Fruit fly (Drosophila melanogaster) S2 (cell line): ENCODE measurements around the gene regucalcin.
A peak's percentile ranks its signal among the peaks of the same experiment; 100 is the strongest.

Experiments used
- CG8478 ChIP-seq: fragments of >200 bp; optimal IDR thresholded peaks from 2 replicates; lab custom pipeline; 2018
- CTCF ChIP-seq, 2 experiments: fragments of >200 bp; optimal IDR thresholded peaks; 2 replicates each; lab custom pipeline; 2018

dm6 chrX:12035207-12035606, 23.0 kb downstream of the regucalcin start:
- TF ChIP-seq CTCF (optimal IDR thresholded peaks at IDR 0.05; lab: Kevin White, UChicago) (peak in 1 of 2 experiments; percentile 33), CG8478 (lab: Kevin White, UChicago) (no peak)
